Fruit fly (Drosophila melanogaster): ENCODE measurements around the gene Drs.

DNA sequence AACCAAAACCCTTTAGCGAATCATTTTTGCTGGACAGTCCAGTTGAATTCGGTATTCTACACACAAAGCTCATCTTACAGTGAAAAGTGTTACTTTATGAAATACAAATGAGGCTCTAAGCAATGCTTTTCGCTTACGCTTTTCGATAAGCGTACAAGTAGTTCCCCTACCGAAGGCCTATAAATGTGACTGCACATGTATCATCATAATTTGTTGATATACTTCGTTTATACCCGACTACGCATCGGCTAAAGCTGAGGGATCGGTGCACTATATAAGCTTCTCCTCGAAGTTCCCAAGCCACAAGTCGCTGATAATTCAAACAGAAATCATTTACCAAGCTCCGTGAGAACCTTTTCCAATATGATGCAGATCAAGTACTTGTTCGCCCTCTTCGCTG is at the start of gene Drs:
- no peak for TF ChIP-seq jim (GFP tag; optimal IDR thresholded peaks at IDR 0.05)
- TF ChIP-seq pan (optimal IDR thresholded peaks at IDR 0.05), result no peak

Data from whole organism, wandering third instar larva.